Worm (Caenorhabditis elegans) whole organism, L1 larva: ENCODE measurements around the gene C46F11.4.
A peak's percentile ranks its signal among the peaks of the same experiment; 100 is the strongest.

Source experiments
- C34B4.2 ChIP-seq: sonication (generic microtip); optimal IDR thresholded peaks from 2 replicates; lab custom pipeline; 2017; ENCODE audit warnings: mild to moderate bottlenecking, missing genetic modification characterization, missing compliant biosample characterization
- Y116A8C.19 ChIP-seq: sonication (generic microtip); optimal IDR thresholded peaks from 2 replicates; lab custom pipeline; 2016; ENCODE audit warnings: missing compliant biosample characterization, missing genetic modification characterization, borderline replicate concordance
- aha-1 ChIP-seq: fragments of 150-350 bp; optimal IDR thresholded peaks from 2 replicates; lab custom pipeline; 2014; ENCODE audit warnings: missing biosample characterization, missing genetic modification characterization
- alr-1 ChIP-seq: fragments of 200-800 bp; sonication (Bioruptor generic); optimal IDR thresholded peaks from 2 replicates; lab custom pipeline; 2018; ENCODE audit warnings: borderline replicate concordance, mild to moderate bottlenecking, missing genetic modification characterization, missing compliant biosample characterization
- blmp-1 ChIP-seq: fragments of 150-350 bp; optimal IDR thresholded peaks from 2 replicates; lab custom pipeline; 2014; ENCODE audit warnings: missing biosample characterization, missing genetic modification characterization
- ceh-8 ChIP-seq: fragments of 200-800 bp; sonication (Bioruptor generic); optimal IDR thresholded peaks from 2 replicates; lab custom pipeline; 2018; ENCODE audit warnings: mild to moderate bottlenecking, missing genetic modification characterization, moderate library complexity, missing compliant biosample characterization
- dpl-1 ChIP-seq, 3 experiments: fragments of 150-350 bp in 2 of 3; sonication (generic microtip) in 1 of 3; optimal IDR thresholded peaks; 2 replicates each; lab custom pipeline; 2014 to 2017; ENCODE audit warnings: missing biosample characterization in 3 of 3, missing genetic modification characterization in 3 of 3, missing genetic modification reagents in 3 of 3
- efl-1 ChIP-seq, 4 experiments: fragments of 150-350 bp; optimal IDR thresholded peaks in 3 of 4; peaks in 1 of 4; 1 replicate in 1 of 4; 2 replicates in 3 of 4; lab custom pipeline; 2014; ENCODE audit warnings: missing biosample characterization in 2 of 4, missing genetic modification characterization in 2 of 4, missing genetic modification reagents in 2 of 4
- egl-13 ChIP-seq: sonication (generic microtip); optimal IDR thresholded peaks from 2 replicates; lab custom pipeline; 2016; ENCODE audit warnings: missing genotype, missing genetic modification reagents, missing genetic modification characterization, missing compliant biosample characterization
- elt-2 ChIP-seq: sonication (generic microtip); optimal IDR thresholded peaks from 2 replicates; lab custom pipeline; 2016; ENCODE audit warnings: missing genetic modification characterization, mild to moderate bottlenecking, inconsistent platforms, missing compliant biosample characterization, missing genetic modification reagents
- elt-3 ChIP-seq, 6 experiments: fragments of 150-350 bp in 1 of 6; sonication (generic microtip); optimal IDR thresholded peaks; 2 replicates each; lab custom pipeline; 2017 to 2018; ENCODE audit warnings: missing biosample characterization in 6 of 6, missing genetic modification characterization in 6 of 6, inconsistent platforms in 1 of 6
- ets-5 ChIP-seq: fragments of 200-800 bp; sonication (Bioruptor generic); IDR thresholded peaks from 2 replicates; pipeline ENCODE4 v1.3.6; 2022; ENCODE audit warnings: missing genetic modification characterization, missing compliant biosample characterization
- fos-1 ChIP-seq: fragments of 150-350 bp; optimal IDR thresholded peaks from 2 replicates; lab custom pipeline; 2014; ENCODE audit warnings: missing biosample characterization, missing genetic modification characterization
- grh-1 ChIP-seq: fragments of 200-800 bp; sonication (Bioruptor generic); IDR thresholded peaks from 2 replicates; pipeline ENCODE4 v1.3.6; 2022; ENCODE audit warnings: missing genetic modification reagents, missing genetic modification characterization, missing compliant biosample characterization
- hlh-17 ChIP-seq: fragments of 200-800 bp; sonication (Bioruptor generic); optimal IDR thresholded peaks from 2 replicates; lab custom pipeline; 2018; ENCODE audit warnings: missing genetic modification characterization, mild to moderate bottlenecking, missing compliant biosample characterization, moderate library complexity, borderline replicate concordance
- hlh-4 ChIP-seq: sonication (generic microtip); optimal IDR thresholded peaks from 2 replicates; lab custom pipeline; 2016; ENCODE audit warnings: mild to moderate bottlenecking, missing genetic modification characterization, missing compliant biosample characterization
- hpl-2 ChIP-seq: fragments of 150-350 bp; optimal IDR thresholded peaks from 2 replicates; lab custom pipeline; 2014; ENCODE audit warnings: missing biosample characterization, missing genetic modification reagents, missing genetic modification characterization
- irx-1 ChIP-seq: sonication (generic microtip); optimal IDR thresholded peaks from 2 replicates; lab custom pipeline; 2016; ENCODE audit warnings: missing genetic modification characterization, missing compliant biosample characterization
- lin-14 ChIP-seq: fragments of 200-800 bp; sonication (Bioruptor generic); optimal IDR thresholded peaks from 2 replicates; lab custom pipeline; 2018; ENCODE audit warnings: mild to moderate bottlenecking, missing genetic modification characterization, moderate library complexity, missing compliant biosample characterization
- lin-15B ChIP-seq: fragments of 150-350 bp; sonication (generic microtip); optimal IDR thresholded peaks from 3 replicates; lab custom pipeline; 2014; ENCODE audit warnings: missing biosample characterization, missing genetic modification characterization
- lin-35 ChIP-seq, 2 experiments: fragments of 150-350 bp; optimal IDR thresholded peaks; 2 replicates each; lab custom pipeline; 2014; ENCODE audit warnings: missing biosample characterization in 2 of 2, missing genetic modification characterization in 2 of 2, missing genetic modification reagents in 2 of 2
- mdl-1 ChIP-seq, 2 experiments: fragments of 150-350 bp; optimal IDR thresholded peaks; 2 replicates each; lab custom pipeline; 2014 to 2017; ENCODE audit warnings: missing biosample characterization in 2 of 2, missing genetic modification characterization in 2 of 2, inconsistent platforms in 1 of 2
- mef-2 ChIP-seq: fragments of 150-350 bp; optimal IDR thresholded peaks from 2 replicates; lab custom pipeline; 2014; ENCODE audit warnings: missing biosample characterization, missing genetic modification characterization
- nhr-11 ChIP-seq: fragments of 150-350 bp; optimal IDR thresholded peaks from 2 replicates; lab custom pipeline; 2014; ENCODE audit warnings: missing biosample characterization, missing genetic modification characterization
- nhr-19 ChIP-seq: fragments of 200-800 bp; sonication (Bioruptor generic); conservative IDR thresholded peaks from 2 replicates; pipeline ENCODE4 v1.3.6; 2022; ENCODE audit warnings: missing genetic modification characterization, missing compliant biosample characterization
- nhr-20 ChIP-seq: sonication (generic microtip); optimal IDR thresholded peaks from 2 replicates; lab custom pipeline; 2016; ENCODE audit warnings: mild to moderate bottlenecking, missing genetic modification characterization, missing compliant biosample characterization
- nhr-28 ChIP-seq: fragments of 150-350 bp; optimal IDR thresholded peaks from 2 replicates; lab custom pipeline; 2014; ENCODE audit warnings: missing biosample characterization, missing genetic modification characterization
- nhr-47 ChIP-seq: sonication (generic microtip); optimal IDR thresholded peaks from 2 replicates; lab custom pipeline; 2016; ENCODE audit warnings: mild to moderate bottlenecking, missing genetic modification characterization, moderate library complexity, missing compliant biosample characterization
- nhr-71 ChIP-seq: sonication (generic microtip); optimal IDR thresholded peaks from 2 replicates; lab custom pipeline; 2016; ENCODE audit warnings: mild to moderate bottlenecking, missing genetic modification characterization, moderate library complexity, missing compliant biosample characterization
- nhr-77 ChIP-seq: fragments of 150-350 bp; optimal IDR thresholded peaks from 2 replicates; lab custom pipeline; 2014; ENCODE audit warnings: missing biosample characterization, missing genetic modification characterization
- nhr-90 ChIP-seq: sonication (generic microtip); optimal IDR thresholded peaks from 2 replicates; lab custom pipeline; 2016; ENCODE audit warnings: mild to moderate bottlenecking, missing genetic modification characterization, missing compliant biosample characterization; ENCODE audit not compliant: poor library complexity
- pag-3 ChIP-seq: sonication (generic microtip); optimal IDR thresholded peaks from 2 replicates; lab custom pipeline; 2017; ENCODE audit warnings: missing genetic modification characterization, mild to moderate bottlenecking, missing compliant biosample characterization, antibody characterized with exemption, borderline replicate concordance; ENCODE audit not compliant: insufficient read depth
- pqm-1 ChIP-seq: sonication (generic microtip); optimal IDR thresholded peaks from 3 replicates; lab custom pipeline; 2017; ENCODE audit warnings: missing biosample characterization, missing genetic modification characterization
- rnt-1 ChIP-seq: sonication (generic microtip); optimal IDR thresholded peaks from 2 replicates; lab custom pipeline; 2016; ENCODE audit warnings: mild to moderate bottlenecking, missing genetic modification characterization, moderate library complexity, missing compliant biosample characterization
- skn-1 ChIP-seq: fragments of 150-350 bp; optimal IDR thresholded peaks from 2 replicates; lab custom pipeline; 2014; ENCODE audit warnings: missing biosample characterization, missing genetic modification characterization
- snpc-4 ChIP-seq: fragments of 150-350 bp; optimal IDR thresholded peaks from 2 replicates; lab custom pipeline; 2014; ENCODE audit warnings: missing biosample characterization, missing genetic modification characterization
- snu-23 ChIP-seq: sonication (generic microtip); optimal IDR thresholded peaks from 2 replicates; lab custom pipeline; 2016; ENCODE audit warnings: missing genetic modification characterization, missing compliant biosample characterization
- sox-4 ChIP-seq: sonication (generic microtip); optimal IDR thresholded peaks from 2 replicates; lab custom pipeline; 2016; ENCODE audit warnings: missing genetic modification characterization, missing compliant biosample characterization
- swsn-7 ChIP-seq: sonication (generic microtip); optimal IDR thresholded peaks from 2 replicates; lab custom pipeline; 2016; ENCODE audit warnings: missing genetic modification characterization, missing compliant biosample characterization
- tbx-2 ChIP-seq: sonication (generic microtip); optimal IDR thresholded peaks from 2 replicates; lab custom pipeline; 2016; ENCODE audit warnings: missing genetic modification characterization, missing compliant biosample characterization
- tlp-1 ChIP-seq: fragments of 150-350 bp; optimal IDR thresholded peaks from 2 replicates; lab custom pipeline; 2014; ENCODE audit warnings: missing biosample characterization, missing genetic modification characterization
- unc-30 ChIP-seq: sonication (generic microtip); optimal IDR thresholded peaks from 2 replicates; lab custom pipeline; 2017; ENCODE audit warnings: missing biosample characterization, missing genetic modification characterization
- unc-62 ChIP-seq: fragments of 150-350 bp; optimal IDR thresholded peaks from 2 replicates; lab custom pipeline; 2014; ENCODE audit warnings: missing biosample characterization, missing genetic modification reagents, missing genetic modification characterization
- unc-86 ChIP-seq: sonication (generic microtip); optimal IDR thresholded peaks from 2 replicates; lab custom pipeline; 2016; ENCODE audit warnings: missing genetic modification characterization, missing compliant biosample characterization
- unc-98 ChIP-seq: fragments of 200-800 bp; sonication (Bioruptor generic); IDR thresholded peaks from 2 replicates; pipeline ENCODE4 v1.3.6; 2022; ENCODE audit warnings: missing genetic modification characterization, missing compliant biosample characterization
- vab-15 ChIP-seq: sonication (generic microtip); optimal IDR thresholded peaks from 2 replicates; lab custom pipeline; 2017; ENCODE audit warnings: missing genotype, mild to moderate bottlenecking, missing genetic modification characterization, missing compliant biosample characterization
- zip-4 ChIP-seq: fragments of 200-800 bp; sonication (Bioruptor generic); optimal IDR thresholded peaks from 2 replicates; lab custom pipeline; 2018; ENCODE audit warnings: mild to moderate bottlenecking, missing genetic modification characterization, moderate library complexity, missing compliant biosample characterization

C46F11.4 gene

DNA sequence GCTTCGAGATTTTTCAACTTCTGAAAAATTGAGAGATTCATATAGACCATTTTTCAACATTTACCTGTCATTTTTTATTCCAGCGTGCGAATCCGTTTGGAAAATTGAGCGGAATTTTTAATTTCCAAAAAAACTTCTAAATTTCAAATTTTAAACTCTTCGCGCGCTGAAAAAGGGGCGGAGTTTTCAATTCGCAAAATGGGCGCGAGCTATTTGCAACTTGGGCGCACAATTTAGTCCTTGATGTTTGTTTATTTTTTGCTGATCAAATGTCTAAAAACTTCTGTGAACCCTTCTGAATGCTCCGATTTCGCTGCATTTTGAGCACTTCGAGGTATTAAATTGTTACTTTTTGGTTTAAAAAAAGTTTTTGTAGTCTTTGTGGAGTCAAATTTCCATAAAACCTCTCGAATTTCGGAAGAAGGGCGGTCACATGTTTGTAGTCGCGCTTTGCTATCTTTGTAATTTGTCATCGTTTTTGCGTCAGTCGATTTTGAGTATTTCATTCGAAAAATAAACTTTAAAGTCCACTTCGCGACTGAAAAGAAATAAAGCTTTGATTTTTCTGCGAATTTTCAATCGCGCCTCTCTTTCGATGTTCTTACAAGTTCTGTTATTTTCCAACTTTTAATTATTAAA, 13.3 kb downstream of the C46F11.4 start, which contains the start of the genes madf-8 and gsr-1 (continued):
- TF ChIP-seq efl-1 (optimal IDR thresholded peaks at IDR 0.05; lab: Kevin White, UChicago), result peak; percentile 88 to 89
- TF ChIP-seq efl-1 (GFP tag; optimal IDR thresholded peaks at IDR 0.05 in 1 of 2; lab: Kevin White, UChicago), result peak; percentile 86 to 98
- peak; percentile 68 for TF ChIP-seq nhr-47 (tag; lab: Kevin White, UChicago)
- no peak for TF ChIP-seq mef-2 (tag; lab: Kevin White, UChicago)
- no peak for TF ChIP-seq nhr-77 (tag; lab: Kevin White, UChicago)
- no peak for TF ChIP-seq hpl-2 (GFP tag; lab: Kevin White, UChicago)
- peak; percentile 39 for TF ChIP-seq vab-15 (tag; lab: Kevin White, UChicago)
- no peak for TF ChIP-seq unc-62 (GFP tag; lab: Kevin White, UChicago)
- TF ChIP-seq nhr-20 (tag; lab: Kevin White, UChicago), result peak; percentile 33
- TF ChIP-seq grh-1 (GFP tag; lab: Robert Waterston, UW), result no peak
- peak; percentile 77 to 84 for TF ChIP-seq lin-35 (GFP tag; optimal IDR thresholded peaks at IDR 0.05; lab: Kevin White, UChicago)
- TF ChIP-seq C34B4.2 (tag; lab: Kevin White, UChicago), result no peak
- TF ChIP-seq unc-86, result peak; percentile 17
- TF ChIP-seq ceh-8, result no peak
- peak; percentile 53 for TF ChIP-seq skn-1
- TF ChIP-seq hlh-4 (tag; lab: Kevin White, UChicago), result no peak
- no peak for TF ChIP-seq pqm-1 (tag; lab: Kevin White, UChicago)
- no peak for TF ChIP-seq zip-4 (GFP tag; lab: Kevin White, UChicago)
- TF ChIP-seq snpc-4 (tag; lab: Kevin White, UChicago), result peak; percentile 50
- no peak for TF ChIP-seq nhr-90 (tag; lab: Kevin White, UChicago)
- no peak for TF ChIP-seq pag-3 (tag; lab: Kevin White, UChicago)
- TF ChIP-seq elt-3 (tag; optimal IDR thresholded peaks at IDR 0.05; lab: Kevin White, UChicago), result no peak
- no peak for TF ChIP-seq nhr-28 (tag; lab: Kevin White, UChicago)
- TF ChIP-seq swsn-7 (tag; lab: Kevin White, UChicago), result peak; percentile 60
- peak; percentile 40 for TF ChIP-seq tbx-2
- no peak for TF ChIP-seq elt-2 (tag; lab: Kevin White, UChicago)
- TF ChIP-seq nhr-71 (tag; lab: Kevin White, UChicago), result peak; percentile 75
- peak; percentile 56 for TF ChIP-seq lin-14 (GFP tag; lab: Kevin White, UChicago)
- TF ChIP-seq hlh-17, result no peak
- peak; percentile 45 for TF ChIP-seq lin-15B (tag; lab: Kevin White, UChicago)
- TF ChIP-seq rnt-1 (tag; lab: Kevin White, UChicago), result peak; percentile 78
- no peak for TF ChIP-seq unc-30 (tag; lab: Kevin White, UChicago)
- peak in 1 of 2 experiments; percentile 33 for TF ChIP-seq mdl-1 (tag; optimal IDR thresholded peaks at IDR 0.05; lab: Kevin White, UChicago)
- peak; percentile 83 to 90 (median 85) for TF ChIP-seq dpl-1 (GFP tag; optimal IDR thresholded peaks at IDR 0.05; lab: Kevin White, UChicago)
- no peak for TF ChIP-seq alr-1 (tag; lab: Kevin White, UChicago)
- TF ChIP-seq egl-13 (tag; lab: Kevin White, UChicago), result peak; percentile 4
- TF ChIP-seq blmp-1 (tag; lab: Kevin White, UChicago), result no peak
- TF ChIP-seq tlp-1 (tag; lab: Kevin White, UChicago), result no peak
- TF ChIP-seq aha-1 (tag; lab: Kevin White, UChicago), result no peak
- TF ChIP-seq irx-1 (tag; lab: Kevin White, UChicago), result peak; percentile 63
- no peak for TF ChIP-seq Y116A8C.19 (tag; lab: Kevin White, UChicago)
- TF ChIP-seq unc-98 (GFP tag; lab: Robert Waterston, UW), result no peak
- TF ChIP-seq ets-5 (GFP tag; lab: Robert Waterston, UW), result no peak
- TF ChIP-seq snu-23 (GFP tag; lab: Kevin White, UChicago), result peak; percentile 59
- TF ChIP-seq nhr-11 (tag; lab: Kevin White, UChicago), result peak; percentile 8
- no peak for TF ChIP-seq fos-1
- no peak for TF ChIP-seq sox-4 (tag; lab: Kevin White, UChicago)
- peak; percentile 62 for TF ChIP-seq nhr-19 (GFP tag; lab: Robert Waterston, UW)
